Worm (Caenorhabditis elegans) whole organism, midembryonic: ENCODE results near the gene bir-1.

ENCODE experiments used
- T22C8.4 ChIP-seq: fragments of 200-800 bp; sonication (Bioruptor generic); IDR thresholded peaks from 2 replicates; pipeline ENCODE4 v1.3.6; 2022; ENCODE audit warnings: missing genetic modification characterization, missing compliant biosample characterization
- cog-1 ChIP-seq: sonication (generic microtip); optimal IDR thresholded peaks from 2 replicates; lab custom pipeline; 2016; ENCODE audit warnings: missing genetic modification characterization, missing compliant biosample characterization
- flt-1 ChIP-seq: fragments of 200-800 bp; sonication (Bioruptor generic); IDR thresholded peaks from 2 replicates; pipeline ENCODE4 v1.3.6; 2022; ENCODE audit warnings: missing genetic modification characterization, missing compliant biosample characterization
- klf-2 ChIP-seq: fragments of 200-800 bp; sonication (Bioruptor generic); conservative IDR thresholded peaks from 2 replicates; pipeline ENCODE4 v1.3.6; 2022; ENCODE audit warnings: missing genetic modification reagents, missing genetic modification characterization, missing compliant biosample characterization
- med-1 ChIP-seq: sonication (generic microtip); optimal IDR thresholded peaks from 2 replicates; lab custom pipeline; 2017; ENCODE audit warnings: missing genetic modification characterization, mild to moderate bottlenecking, missing compliant biosample characterization, antibody characterized with exemption, missing genetic modification reagents; ENCODE audit not compliant: insufficient read depth
- ref-1 ChIP-seq: fragments of 200-800 bp; sonication (Bioruptor generic); conservative IDR thresholded peaks from 2 replicates; pipeline ENCODE4 v1.3.6; 2022; ENCODE audit warnings: missing genetic modification reagents, missing genetic modification characterization, missing compliant biosample characterization
- tab-1 ChIP-seq: fragments of 200-800 bp; sonication (Bioruptor generic); IDR thresholded peaks from 2 replicates; pipeline ENCODE4 v1.3.6; 2022; ENCODE audit warnings: missing genetic modification characterization, missing compliant biosample characterization
- ztf-23 ChIP-seq: fragments of 200-800 bp; sonication (Bioruptor generic); IDR thresholded peaks from 2 replicates; pipeline ENCODE4 v1.3.6; 2022; ENCODE audit warnings: missing genetic modification reagents, missing genetic modification characterization, missing compliant biosample characterization
- ztf-29 ChIP-seq: fragments of 200-800 bp; sonication (Bioruptor generic); IDR thresholded peaks from 2 replicates; pipeline ENCODE4 v1.3.6; 2022; ENCODE audit warnings: missing genetic modification reagents, missing genetic modification characterization, missing compliant biosample characterization

bir-1 gene

DNA sequence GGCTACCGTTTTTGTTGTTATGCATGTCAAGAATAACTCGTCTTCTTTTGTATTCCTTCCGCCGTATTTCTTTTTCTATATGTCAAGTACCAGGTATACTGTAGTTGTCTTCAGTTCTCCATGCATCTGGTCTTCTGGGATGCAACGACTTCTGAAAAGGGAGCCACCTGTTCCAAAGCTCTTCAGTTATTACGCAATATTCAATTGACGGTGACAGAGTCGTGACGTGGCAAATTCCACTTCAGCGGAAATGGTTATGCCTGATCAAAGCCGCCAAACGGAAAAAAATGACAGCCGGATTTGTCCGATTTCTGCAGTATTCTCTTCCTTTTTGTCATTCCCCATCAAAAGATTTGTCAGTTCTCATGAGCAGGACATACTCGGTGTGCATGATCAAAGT lies 12.2 kb downstream of the bir-1 start:
- TF ChIP-seq ztf-29 (GFP tag; lab: Robert Waterston, UW) (no peak), ztf-23 (GFP tag; lab: Robert Waterston, UW) (no peak), ref-1 (GFP tag; lab: Robert Waterston, UW) (no peak), T22C8.4 (GFP tag; lab: Robert Waterston, UW) (no peak), klf-2 (GFP tag; lab: Robert Waterston, UW) (no peak), med-1 (GFP tag; lab: Kevin White, UChicago) (no peak), flt-1 (GFP tag; lab: Robert Waterston, UW) (no peak), cog-1 (no peak), tab-1 (no peak)

ce11 chrV:11660566-11660965 lies 16.3 kb downstream of the bir-1 start:
- TF ChIP-seq ztf-23 (GFP tag; lab: Robert Waterston, UW) (no peak), med-1 (GFP tag; lab: Kevin White, UChicago) (no peak), ztf-29 (GFP tag; lab: Robert Waterston, UW) (no peak), ref-1 (GFP tag; lab: Robert Waterston, UW) (no peak), tab-1 (no peak), klf-2 (GFP tag; lab: Robert Waterston, UW) (no peak), T22C8.4 (GFP tag; lab: Robert Waterston, UW) (no peak), cog-1 (no peak), flt-1 (GFP tag; lab: Robert Waterston, UW) (no peak)

ce11 chrV:11664875-11665384 lies 20.7 kb downstream of the bir-1 start, which contains the start of gene ceh-27:
Gene ceh-27, minus strand, starts transcription at chrV:11665102.
- TF ChIP-seq ztf-23 (GFP tag; lab: Robert Waterston, UW) (peak; percentile 26; the same call in 1 of the 2 replicates), ztf-29 (GFP tag; lab: Robert Waterston, UW) (no peak)

DNA sequence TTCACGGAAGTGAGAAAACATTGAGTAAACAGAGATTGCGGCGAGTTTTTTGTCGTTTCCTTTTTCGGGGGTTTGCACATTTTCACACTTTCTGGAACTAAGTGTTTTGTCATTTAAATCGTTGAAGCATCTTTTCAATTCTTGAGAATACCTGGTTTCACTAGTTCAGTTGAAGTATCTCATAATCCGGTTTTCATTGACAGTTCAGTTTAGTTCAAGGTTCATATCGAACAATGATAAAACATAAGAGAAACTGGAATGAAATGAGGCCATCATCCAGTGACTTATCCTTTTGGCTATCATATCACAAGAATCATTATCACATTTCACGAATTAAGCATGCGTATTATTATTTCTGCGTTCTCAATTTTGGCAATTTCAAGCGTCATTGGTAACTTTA lies 22.9 kb downstream of the bir-1 start, which contains the start of gene F46F3.3:
Gene F46F3.3 (plus strand): TSS at position 301 of the 400 bp plus-strand sequence.
- no peak for TF ChIP-seq flt-1 (GFP tag; lab: Robert Waterston, UW)
- TF ChIP-seq ztf-23 (GFP tag; lab: Robert Waterston, UW), result no peak
- TF ChIP-seq T22C8.4 (GFP tag; lab: Robert Waterston, UW), result no peak
- no peak for TF ChIP-seq med-1 (GFP tag; lab: Kevin White, UChicago)
- TF ChIP-seq klf-2 (GFP tag; lab: Robert Waterston, UW), result no peak
- no peak for TF ChIP-seq ztf-29 (GFP tag; lab: Robert Waterston, UW)
- no peak for TF ChIP-seq cog-1
- TF ChIP-seq ref-1 (GFP tag; lab: Robert Waterston, UW), result no peak
- TF ChIP-seq tab-1, result no peak

DNA sequence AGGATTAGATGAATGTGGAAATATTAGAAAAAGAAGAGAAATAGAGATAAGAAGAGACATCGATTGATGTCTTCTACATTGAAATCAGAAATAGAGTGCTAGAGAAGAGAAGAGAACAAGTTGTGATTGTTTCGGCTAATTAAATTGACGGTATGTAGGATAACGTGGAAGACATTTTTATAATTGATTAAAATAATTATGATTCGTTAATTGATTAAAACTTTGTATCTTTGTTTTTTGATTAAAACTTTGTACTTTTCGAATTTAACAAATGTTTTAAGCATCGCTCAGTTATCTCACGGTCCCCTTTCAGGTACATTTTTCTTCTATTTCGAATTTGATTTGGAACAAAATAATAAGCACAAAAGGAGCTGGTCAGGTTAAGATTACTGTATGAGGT lies 28.2 kb downstream of the bir-1 start, which contains the start of gene lgc-44:
Gene lgc-44 (minus strand): TSS at position 101 of the 400 bp plus-strand sequence.
- no peak for TF ChIP-seq flt-1 (GFP tag; lab: Robert Waterston, UW)
- no peak for TF ChIP-seq tab-1
- TF ChIP-seq med-1 (GFP tag; lab: Kevin White, UChicago), result no peak
- no peak for TF ChIP-seq cog-1
- no peak for TF ChIP-seq T22C8.4 (GFP tag; lab: Robert Waterston, UW)
- TF ChIP-seq ztf-29 (GFP tag; lab: Robert Waterston, UW), result no peak
- TF ChIP-seq klf-2 (GFP tag; lab: Robert Waterston, UW), result no peak
- TF ChIP-seq ztf-23 (GFP tag; lab: Robert Waterston, UW), result no peak
- no peak for TF ChIP-seq ref-1 (GFP tag; lab: Robert Waterston, UW)

- TF ChIP-seq ztf-29 (GFP tag; lab: Robert Waterston, UW) (no peak), cog-1 (peak; percentile 48)
These were observed 29.6 kb downstream of the bir-1 start for ce11 chrV:11673746-11674365.

DNA sequence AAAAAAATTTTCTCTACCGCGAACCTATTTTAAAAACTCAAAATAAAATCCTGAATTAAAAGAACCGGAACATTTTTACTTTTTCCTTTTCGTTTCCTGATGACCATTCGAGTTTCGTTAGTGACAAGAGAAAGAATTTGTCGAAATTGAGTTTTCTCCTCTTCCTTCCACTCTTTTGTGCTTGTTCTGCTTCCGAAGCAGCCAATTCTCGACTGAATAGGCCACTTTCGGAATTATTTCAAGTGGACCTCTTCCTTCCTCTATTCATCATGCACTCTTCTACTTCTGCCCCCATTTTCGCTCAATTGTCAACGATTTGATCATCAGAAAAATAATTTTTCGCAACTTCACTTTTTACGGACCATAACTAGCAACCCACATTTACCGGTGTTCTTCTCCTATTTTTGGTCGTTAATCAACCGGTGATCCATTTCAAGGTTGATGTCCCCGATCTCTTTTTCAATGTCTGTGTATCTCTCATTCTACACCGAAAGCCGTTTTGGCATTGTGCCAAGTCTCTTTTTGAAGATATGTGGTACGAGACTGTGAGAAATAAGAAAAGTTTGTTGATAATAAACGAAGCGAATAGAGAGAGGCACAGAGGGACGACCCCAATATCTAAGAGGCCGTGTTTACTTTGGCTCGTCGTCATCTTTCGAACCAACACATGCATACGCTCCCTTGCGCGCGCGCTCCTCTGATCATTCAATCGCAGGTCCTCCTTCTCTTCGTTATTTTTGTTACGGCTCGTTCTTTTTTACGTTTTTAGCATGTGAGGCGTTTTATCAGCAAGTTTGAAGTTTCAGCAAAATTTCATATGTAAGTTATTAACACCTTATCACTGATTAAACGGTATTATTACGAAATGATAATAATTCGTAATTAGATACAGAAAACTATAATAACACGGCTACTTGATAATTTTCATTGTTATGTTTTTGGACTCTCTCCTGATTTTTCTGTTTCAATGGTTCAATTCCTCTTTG lies 30.6 kb downstream of the bir-1 start:
- TF ChIP-seq ztf-29 (GFP tag; lab: Robert Waterston, UW), result no peak
- TF ChIP-seq klf-2 (GFP tag; lab: Robert Waterston, UW), result 0 out of 2 replicates have a peak, but pooled peaks have one; percentile 12

ce11 chrV:11675638-11676037 lies 31.4 kb downstream of the bir-1 start, which contains the start of gene ape-1:
Gene ape-1, plus strand, starts transcription at chrV:11675938.
- no peak for TF ChIP-seq flt-1 (GFP tag; lab: Robert Waterston, UW)
- no peak for TF ChIP-seq ztf-29 (GFP tag; lab: Robert Waterston, UW)
- no peak for TF ChIP-seq cog-1
- TF ChIP-seq med-1 (GFP tag; lab: Kevin White, UChicago), result no peak
- no peak for TF ChIP-seq ref-1 (GFP tag; lab: Robert Waterston, UW)
- TF ChIP-seq ztf-23 (GFP tag; lab: Robert Waterston, UW), result no peak
- TF ChIP-seq tab-1, result no peak
- no peak for TF ChIP-seq T22C8.4 (GFP tag; lab: Robert Waterston, UW)
- no peak for TF ChIP-seq klf-2 (GFP tag; lab: Robert Waterston, UW)

DNA sequence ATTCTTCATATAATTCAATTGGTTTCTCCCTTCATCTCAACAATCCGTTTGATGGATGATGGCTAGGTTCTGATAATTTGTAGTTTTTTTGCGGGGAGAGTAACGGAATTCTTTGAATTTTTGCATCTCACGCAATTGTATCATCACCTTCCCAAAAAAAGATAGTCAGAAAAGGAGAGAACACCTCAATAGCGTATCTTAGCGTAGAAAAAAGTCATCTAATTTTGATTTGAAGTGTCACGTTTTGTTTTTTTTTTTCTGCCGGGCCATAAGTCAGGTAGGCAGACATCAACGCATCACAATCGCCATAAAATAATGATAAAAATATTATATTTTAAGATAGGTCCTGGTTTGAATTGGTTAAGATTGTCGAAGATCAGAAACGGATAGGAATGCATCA lies 32.2 kb downstream of the bir-1 start:
- TF ChIP-seq klf-2 (GFP tag; lab: Robert Waterston, UW), result no peak
- no peak for TF ChIP-seq ztf-29 (GFP tag; lab: Robert Waterston, UW)
- TF ChIP-seq flt-1 (GFP tag; lab: Robert Waterston, UW), result no peak
- TF ChIP-seq tab-1, result no peak
- TF ChIP-seq ztf-23 (GFP tag; lab: Robert Waterston, UW), result no peak
- no peak for TF ChIP-seq ref-1 (GFP tag; lab: Robert Waterston, UW)
- TF ChIP-seq cog-1, result no peak
- no peak for TF ChIP-seq T22C8.4 (GFP tag; lab: Robert Waterston, UW)
- no peak for TF ChIP-seq med-1 (GFP tag; lab: Kevin White, UChicago)
